Worm (Caenorhabditis elegans) whole organism, young adult: Measurements from ENCODE around the gene let-858.

Source experiments
- B0261.1 ChIP-seq: sonication (generic microtip); optimal IDR thresholded peaks from 2 replicates; lab custom pipeline; 2016; ENCODE audit warnings: mild to moderate bottlenecking, missing genetic modification characterization, moderate library complexity, missing compliant biosample characterization
- C06A6.2 ChIP-seq: fragments of 200-800 bp; sonication (Bioruptor generic); conservative IDR thresholded peaks from 2 replicates; pipeline ENCODE4 v1.3.6; 2022; ENCODE audit warnings: missing genetic modification characterization, missing compliant biosample characterization
- D2030.7 ChIP-seq: fragments of 200-800 bp; sonication (Bioruptor generic); IDR thresholded peaks from 2 replicates; pipeline ENCODE4 v1.3.6; 2022; ENCODE audit warnings: missing genetic modification reagents, missing genetic modification characterization, missing compliant biosample characterization
- F10E7.11 ChIP-seq: sonication (generic microtip); optimal IDR thresholded peaks from 2 replicates; lab custom pipeline; 2017; ENCODE audit warnings: mild to moderate bottlenecking, missing genetic modification characterization, moderate library complexity, missing compliant biosample characterization
- F39B2.1 ChIP-seq: fragments of 200-800 bp; sonication (Bioruptor generic); IDR thresholded peaks from 2 replicates; pipeline ENCODE4 v1.3.6; 2022; ENCODE audit warnings: missing genetic modification reagents, missing genetic modification characterization, missing compliant biosample characterization
- F49E8.2 ChIP-seq: sonication (generic microtip); optimal IDR thresholded peaks from 3 replicates; lab custom pipeline; 2017; ENCODE audit warnings: missing genetic modification characterization, mild to moderate bottlenecking, missing compliant biosample characterization, antibody characterized with exemption, moderate library complexity; ENCODE audit not compliant: insufficient read depth
- Y67H2A.10 ChIP-seq: fragments of 200-800 bp; sonication (Bioruptor generic); conservative IDR thresholded peaks from 2 replicates; pipeline ENCODE4 v1.3.6; 2022; ENCODE audit warnings: missing genetic modification reagents, missing genetic modification characterization, missing compliant biosample characterization
- Y95B8A.8 ChIP-seq: fragments of 200-800 bp; sonication (Bioruptor generic); IDR thresholded peaks from 2 replicates; pipeline ENCODE4 v1.3.6; 2022; ENCODE audit warnings: missing genetic modification reagents, missing genetic modification characterization, missing compliant biosample characterization
- akir-1 ChIP-seq: fragments of 200-800 bp; sonication (Bioruptor generic); optimal IDR thresholded peaks from 2 replicates; lab custom pipeline; 2018; ENCODE audit warnings: mild to moderate bottlenecking, missing genetic modification characterization, moderate library complexity, missing compliant biosample characterization
- athp-1 ChIP-seq: sonication (generic microtip); optimal IDR thresholded peaks from 2 replicates; lab custom pipeline; 2017; ENCODE audit warnings: mild to moderate bottlenecking, missing genetic modification characterization, missing compliant biosample characterization
- attf-3 ChIP-seq: fragments of 200-800 bp; sonication (Bioruptor generic); conservative IDR thresholded peaks from 2 replicates; pipeline ENCODE4 v1.3.6; 2022; ENCODE audit warnings: missing genetic modification reagents, missing genetic modification characterization, missing compliant biosample characterization
- attf-5 ChIP-seq: fragments of 200-800 bp; sonication (Bioruptor generic); optimal IDR thresholded peaks from 2 replicates; lab custom pipeline; 2018; ENCODE audit warnings: mild to moderate bottlenecking, missing genetic modification characterization, missing compliant biosample characterization
- bed-2 ChIP-seq: fragments of 200-800 bp; sonication (Bioruptor generic); IDR thresholded peaks from 2 replicates; pipeline ENCODE4 v1.3.6; 2022; ENCODE audit warnings: missing genetic modification reagents, missing genetic modification characterization, missing compliant biosample characterization
- cebp-2 ChIP-seq: fragments of 200-800 bp; sonication (Bioruptor generic); IDR thresholded peaks from 2 replicates; pipeline ENCODE4 v1.3.6; 2022; ENCODE audit warnings: missing genetic modification characterization, missing compliant biosample characterization
- ceh-100 ChIP-seq: fragments of 200-800 bp; sonication (Bioruptor generic); IDR thresholded peaks from 2 replicates; pipeline ENCODE4 v1.3.6; 2022; ENCODE audit warnings: missing genetic modification reagents, missing genetic modification characterization, missing compliant biosample characterization
- ceh-27 ChIP-seq: fragments of 200-800 bp; sonication (Bioruptor generic); optimal IDR thresholded peaks from 2 replicates; lab custom pipeline; 2018; ENCODE audit warnings: mild to moderate bottlenecking, missing genetic modification characterization, moderate library complexity, missing compliant biosample characterization
- ceh-40 ChIP-seq: fragments of 200-800 bp; sonication (Bioruptor generic); IDR thresholded peaks from 2 replicates; pipeline ENCODE4 v1.3.6; 2022; ENCODE audit warnings: missing genetic modification characterization, missing compliant biosample characterization
- ceh-91 ChIP-seq: fragments of 200-800 bp; sonication (Bioruptor generic); IDR thresholded peaks from 2 replicates; pipeline ENCODE4 v1.3.6; 2022; ENCODE audit warnings: missing genetic modification reagents, missing genetic modification characterization, missing compliant biosample characterization
- chd-7 ChIP-seq: sonication (generic microtip); optimal IDR thresholded peaks from 2 replicates; lab custom pipeline; 2016; ENCODE audit warnings: mild to moderate bottlenecking, missing genetic modification characterization, moderate library complexity, missing compliant biosample characterization
- dox-1 ChIP-seq: fragments of 200-800 bp; sonication (Bioruptor generic); IDR thresholded peaks from 2 replicates; pipeline ENCODE4 v1.3.6; 2022; ENCODE audit warnings: missing genetic modification reagents, missing genetic modification characterization, missing compliant biosample characterization
- efl-1 ChIP-seq: fragments of 150-350 bp; optimal IDR thresholded peaks from 2 replicates; lab custom pipeline; 2014; ENCODE audit warnings: missing biosample characterization, missing genetic modification reagents, missing genetic modification characterization
- hmg-1.2 ChIP-seq: fragments of 200-800 bp; sonication (Bioruptor generic); IDR thresholded peaks from 2 replicates; pipeline ENCODE4 v1.3.6; 2022; ENCODE audit warnings: missing genetic modification reagents, missing genetic modification characterization, missing compliant biosample characterization
- hsf-1 ChIP-seq: fragments of 200-800 bp; sonication (Bioruptor generic); IDR thresholded peaks from 2 replicates; pipeline ENCODE4 v1.3.6; 2022; ENCODE audit warnings: missing genetic modification reagents, missing genetic modification characterization, missing compliant biosample characterization
- let-526 ChIP-seq: fragments of 200-800 bp; sonication (Bioruptor generic); IDR thresholded peaks from 2 replicates; pipeline ENCODE4 v1.3.6; 2022; ENCODE audit warnings: missing genetic modification reagents, missing genetic modification characterization, missing compliant biosample characterization
- let-607 ChIP-seq, 2 experiments: fragments of 200-800 bp in 1 of 2; sonication (Bioruptor generic) in 1 of 2; sonication (generic microtip) in 1 of 2; optimal IDR thresholded peaks; 2 replicates each; lab custom pipeline; 2016 to 2018; ENCODE audit warnings: mild to moderate bottlenecking in 2 of 2, missing compliant biosample characterization in 2 of 2, missing genetic modification characterization in 2 of 2, moderate library complexity in 2 of 2, missing genotype in 1 of 2
- lin-35 ChIP-seq, 3 experiments: fragments of 150-350 bp in 2 of 3; sonication (generic microtip) in 1 of 3; optimal IDR thresholded peaks; 2 replicates each; lab custom pipeline; 2014 to 2018; ENCODE audit warnings: missing biosample characterization in 3 of 3, missing genetic modification characterization in 3 of 3, missing genetic modification reagents in 3 of 3
- lin-40 ChIP-seq: sonication (generic microtip); optimal IDR thresholded peaks from 2 replicates; lab custom pipeline; 2016; ENCODE audit warnings: missing genetic modification characterization, mild to moderate bottlenecking, missing compliant biosample characterization, missing genotype, missing genetic modification reagents
- lin-54 ChIP-seq: fragments of 200-800 bp; sonication (Bioruptor generic); optimal IDR thresholded peaks from 2 replicates; lab custom pipeline; 2018; ENCODE audit warnings: mild to moderate bottlenecking, missing genetic modification characterization, missing compliant biosample characterization
- lsl-1 ChIP-seq: fragments of 200-800 bp; sonication (Bioruptor generic); optimal IDR thresholded peaks from 2 replicates; lab custom pipeline; 2018; ENCODE audit warnings: mild to moderate bottlenecking, missing genetic modification characterization, moderate library complexity, missing compliant biosample characterization
- madf-3 ChIP-seq: fragments of 200-800 bp; sonication (Bioruptor generic); IDR thresholded peaks from 2 replicates; pipeline ENCODE4 v1.3.6; 2022; ENCODE audit warnings: missing genetic modification reagents, missing genetic modification characterization, missing compliant biosample characterization
- madf-6 ChIP-seq: fragments of 200-800 bp; sonication (Bioruptor generic); IDR thresholded peaks from 2 replicates; pipeline ENCODE4 v1.3.6; 2022; ENCODE audit warnings: missing genetic modification reagents, missing genetic modification characterization, missing compliant biosample characterization
- madf-8 ChIP-seq: fragments of 200-800 bp; sonication (Bioruptor generic); conservative IDR thresholded peaks from 2 replicates; pipeline ENCODE4 v1.3.6; 2022; ENCODE audit warnings: missing genetic modification reagents, missing genetic modification characterization, missing compliant biosample characterization
- nfya-1 ChIP-seq: sonication (generic microtip); optimal IDR thresholded peaks from 2 replicates; lab custom pipeline; 2017; ENCODE audit warnings: antibody characterized with exemption, missing compliant biosample characterization, missing genetic modification characterization, borderline replicate concordance; ENCODE audit not compliant: insufficient read depth
- nhr-27 ChIP-seq: fragments of 200-800 bp; sonication (Bioruptor generic); optimal IDR thresholded peaks from 2 replicates; lab custom pipeline; 2018; ENCODE audit warnings: mild to moderate bottlenecking, missing genetic modification characterization, moderate library complexity, missing compliant biosample characterization
- pbrm-1 ChIP-seq: fragments of 200-800 bp; sonication (Bioruptor generic); IDR thresholded peaks from 2 replicates; pipeline ENCODE4 v1.3.6; 2022; ENCODE audit warnings: missing genetic modification reagents, missing genetic modification characterization, missing compliant biosample characterization
- repo-1 ChIP-seq: sonication (generic microtip); optimal IDR thresholded peaks from 2 replicates; lab custom pipeline; 2017; ENCODE audit warnings: mild to moderate bottlenecking, missing genetic modification characterization, missing compliant biosample characterization
- sdz-38 ChIP-seq: sonication (generic microtip); optimal IDR thresholded peaks from 2 replicates; lab custom pipeline; 2016; ENCODE audit warnings: missing genotype, missing genetic modification characterization, missing compliant biosample characterization
- snpc-4 ChIP-seq, 5 experiments: fragments of 150-350 bp in 1 of 5; sonication (generic microtip) in 4 of 5; optimal IDR thresholded peaks; 2 replicates each; lab custom pipeline; 2014 to 2018; ENCODE audit warnings: missing genetic modification characterization in 5 of 5, missing biosample characterization in 3 of 5, antibody characterized with exemption in 2 of 5, mild to moderate bottlenecking in 2 of 5, missing compliant biosample characterization in 2 of 5, missing genotype in 2 of 5, moderate library complexity in 2 of 5, missing genetic modification reagents in 1 of 5
- tbp1 ChIP-seq: fragments of 200-800 bp; sonication (Bioruptor generic); optimal IDR thresholded peaks from 2 replicates; lab custom pipeline; 2018; ENCODE audit warnings: mild to moderate bottlenecking, missing genetic modification characterization, missing compliant biosample characterization
- unc-130 ChIP-seq: sonication (generic microtip); optimal IDR thresholded peaks from 2 replicates; lab custom pipeline; 2016; ENCODE audit warnings: missing genetic modification reagents, missing genetic modification characterization, missing compliant biosample characterization
- xnd-1 ChIP-seq: sonication (generic microtip); optimal IDR thresholded peaks from 2 replicates; lab custom pipeline; 2016; ENCODE audit warnings: missing genotype, missing genetic modification reagents, missing genetic modification characterization, missing compliant biosample characterization
- ztf-6 ChIP-seq: fragments of 200-800 bp; sonication (Bioruptor generic); IDR thresholded peaks from 2 replicates; pipeline ENCODE4 v1.3.6; 2022; ENCODE audit warnings: missing genetic modification reagents, missing genetic modification characterization, missing compliant biosample characterization

The let-858 gene

DNA sequence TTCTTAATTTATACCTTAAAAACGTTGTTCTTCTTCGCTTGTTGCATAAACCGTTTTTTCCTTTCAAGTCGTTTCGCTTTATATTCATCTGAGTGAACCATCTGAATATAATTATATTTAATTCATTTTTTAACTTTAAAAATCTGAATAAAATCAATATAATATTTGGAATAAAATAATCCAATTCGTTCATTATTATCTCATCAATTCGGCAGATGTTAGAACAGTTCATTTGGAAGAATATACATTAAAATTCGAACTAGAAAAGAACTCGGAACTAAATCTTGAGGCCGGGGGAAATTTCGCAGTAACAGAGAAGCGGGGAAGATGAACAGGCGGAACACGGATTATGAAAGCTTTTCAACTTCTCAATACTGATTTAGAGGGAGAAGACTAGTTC is 26.8 kb downstream of the let-858 start, which contains the start of gene F33A8.4:
Gene F33A8.4, minus strand, starts transcription at position 101 of the 400 bp plus-strand sequence.
- TF ChIP-seq madf-6 (GFP tag; lab: Robert Waterston, UW): no peak
- TF ChIP-seq, all 124 proteins: peak for 0

DNA sequence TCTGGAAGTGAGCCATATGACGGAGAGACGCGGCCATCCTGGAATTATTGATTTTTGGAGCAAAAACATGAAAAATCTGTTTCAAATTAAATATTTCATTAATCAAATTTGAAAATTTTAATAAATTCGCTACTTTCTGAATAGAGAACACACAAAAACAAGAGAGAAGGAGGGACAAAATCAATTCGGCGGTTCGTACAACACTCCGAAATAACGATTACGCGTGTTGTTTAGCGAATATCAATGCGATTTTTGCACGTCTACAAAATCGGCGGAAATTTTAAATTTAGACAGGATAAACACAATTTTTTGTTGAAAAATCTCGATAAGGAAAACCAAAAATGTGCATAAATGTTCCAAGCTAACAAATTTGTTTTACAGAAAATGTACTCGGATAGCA is 27.7 kb downstream of the let-858 start, which contains the start of the genes sdhd-1 and ilkp-1:
Gene sdhd-1, minus strand, starts transcription at position 38 of the 400 bp plus-strand sequence.
Gene ilkp-1, plus strand, starts transcription at position 380 of the 400 bp plus-strand sequence.
- TF ChIP-seq cebp-2: no peak
- TF ChIP-seq ceh-100 (GFP tag; lab: Robert Waterston, UW): no peak
- TF ChIP-seq lin-54: peak; percentile 55
- TF ChIP-seq madf-8 (GFP tag; lab: Robert Waterston, UW): no peak
- TF ChIP-seq snpc-4 (GFP tag; optimal IDR thresholded peaks at IDR 0.05; lab: Kevin White, UChicago): no peak
- no peak for TF ChIP-seq snpc-4 (tag; optimal IDR thresholded peaks at IDR 0.05; lab: Kevin White, UChicago)
- no peak for TF ChIP-seq Y67H2A.10 (GFP tag; lab: Robert Waterston, UW)
- TF ChIP-seq attf-5 (GFP tag; lab: Kevin White, UChicago): peak; percentile 20
- no peak for TF ChIP-seq sdz-38 (tag; lab: Kevin White, UChicago)
- TF ChIP-seq attf-3 (GFP tag; lab: Robert Waterston, UW): peak; percentile 90
- peak; percentile 33 for TF ChIP-seq efl-1 (GFP tag; lab: Kevin White, UChicago)
- TF ChIP-seq ceh-27 (GFP tag; lab: Kevin White, UChicago): no peak
- TF ChIP-seq hmg-1.2 (GFP tag; lab: Robert Waterston, UW): peak; percentile 48; the same call in 1 of the 2 replicates
- TF ChIP-seq lin-35 (GFP tag; optimal IDR thresholded peaks at IDR 0.05; lab: Kevin White, UChicago): peak in 1 of 3 experiments; percentile 54

DNA sequence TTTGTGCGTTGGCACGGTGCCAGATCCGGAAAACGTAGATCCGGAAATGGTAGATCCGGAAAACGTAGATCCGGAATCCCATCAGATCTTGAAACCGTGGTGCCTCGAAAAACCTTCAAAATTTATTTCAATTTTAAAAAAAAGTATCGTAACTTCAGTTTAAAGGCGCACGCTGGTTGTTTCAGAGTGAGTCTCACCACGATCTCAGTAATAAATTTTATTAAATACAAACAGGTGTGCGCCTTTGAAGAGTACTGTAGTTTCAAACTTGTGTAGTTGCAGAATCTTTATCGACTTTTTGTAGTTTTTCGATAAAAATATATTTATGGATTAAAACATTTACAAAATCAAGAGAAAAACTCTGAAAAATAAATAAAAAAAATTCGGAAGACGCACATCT is 28.5 kb downstream of the let-858 start:
- TF ChIP-seq repo-1: no peak
- peak; percentile 99 for TF ChIP-seq lsl-1
- TF ChIP-seq dox-1 (GFP tag; lab: Robert Waterston, UW): peak; percentile 53; the same call in 1 of the 2 replicates
- TF ChIP-seq athp-1 (tag; lab: Kevin White, UChicago): peak; percentile 66
- no peak for TF ChIP-seq lin-35 (GFP tag; optimal IDR thresholded peaks at IDR 0.05; lab: Kevin White, UChicago)
- TF ChIP-seq madf-3 (GFP tag; lab: Robert Waterston, UW): peak; percentile 58; the same call in 1 of the 2 replicates
- no peak for TF ChIP-seq ceh-40 (GFP tag; lab: Robert Waterston, UW)
- TF ChIP-seq nfya-1 (tag; lab: Kevin White, UChicago): no peak
- TF ChIP-seq let-526 (GFP tag; lab: Robert Waterston, UW): no peak
- peak; percentile 88 for TF ChIP-seq ceh-91 (GFP tag; lab: Robert Waterston, UW)
- no peak for TF ChIP-seq chd-7 (tag; lab: Kevin White, UChicago)
- peak; percentile 60 for TF ChIP-seq ceh-100 (GFP tag; lab: Robert Waterston, UW)
- TF ChIP-seq Y95B8A.8 (GFP tag; lab: Robert Waterston, UW): no peak
- TF ChIP-seq bed-2 (GFP tag; lab: Robert Waterston, UW): no peak
- TF ChIP-seq tbp1 (GFP tag; lab: Kevin White, UChicago): peak; percentile 27
- TF ChIP-seq nhr-27 (tag; lab: Kevin White, UChicago): no peak
- no peak for TF ChIP-seq akir-1 (GFP tag; lab: Kevin White, UChicago)
- TF ChIP-seq xnd-1: peak; percentile 89
- TF ChIP-seq F39B2.1: peak; percentile 19; the same call in 1 of the 2 replicates
- no peak for TF ChIP-seq ztf-6 (GFP tag; lab: Robert Waterston, UW)
- TF ChIP-seq F49E8.2: peak; percentile 81
- 0 out of 2 replicates have a peak, but pooled peaks have one; percentile 9 for TF ChIP-seq pbrm-1
- peak; percentile 84 for TF ChIP-seq D2030.7
- TF ChIP-seq hsf-1 (GFP tag; lab: Robert Waterston, UW): 0 out of 2 replicates have a peak, but pooled peaks have one; percentile 25
- no peak for TF ChIP-seq B0261.1
- TF ChIP-seq let-607 (tag; optimal IDR thresholded peaks at IDR 0.05; lab: Kevin White, UChicago): no peak
- TF ChIP-seq efl-1 (GFP tag; lab: Kevin White, UChicago): peak; percentile 71
- no peak for TF ChIP-seq unc-130
- TF ChIP-seq C06A6.2 (GFP tag; lab: Robert Waterston, UW): no peak
- no peak for TF ChIP-seq F10E7.11 (tag; lab: Kevin White, UChicago)
- peak; percentile 94 for TF ChIP-seq madf-8 (GFP tag; lab: Robert Waterston, UW)
- no peak for TF ChIP-seq lin-40
- TF ChIP-seq madf-6 (GFP tag; lab: Robert Waterston, UW): peak; percentile 98
